Worm (Caenorhabditis elegans) whole organism, L4/young adult: ENCODE results near the gene abhd-5.2.

Experiments
- W03F9.2 ChIP-seq: fragments of 150-350 bp; optimal IDR thresholded peaks from 2 replicates; lab custom pipeline; 2014; ENCODE audit warnings: missing biosample characterization, missing genetic modification characterization
- dao-5 ChIP-seq: sonication (generic microtip); optimal IDR thresholded peaks from 2 replicates; lab custom pipeline; 2016; ENCODE audit warnings: missing genotype, missing genetic modification characterization, moderate library complexity, missing compliant biosample characterization
- him-1 ChIP-seq: sonication (generic microtip); optimal IDR thresholded peaks from 2 replicates; lab custom pipeline; 2016; ENCODE audit warnings: missing genotype, missing genetic modification reagents, missing genetic modification characterization, missing compliant biosample characterization

DNA sequence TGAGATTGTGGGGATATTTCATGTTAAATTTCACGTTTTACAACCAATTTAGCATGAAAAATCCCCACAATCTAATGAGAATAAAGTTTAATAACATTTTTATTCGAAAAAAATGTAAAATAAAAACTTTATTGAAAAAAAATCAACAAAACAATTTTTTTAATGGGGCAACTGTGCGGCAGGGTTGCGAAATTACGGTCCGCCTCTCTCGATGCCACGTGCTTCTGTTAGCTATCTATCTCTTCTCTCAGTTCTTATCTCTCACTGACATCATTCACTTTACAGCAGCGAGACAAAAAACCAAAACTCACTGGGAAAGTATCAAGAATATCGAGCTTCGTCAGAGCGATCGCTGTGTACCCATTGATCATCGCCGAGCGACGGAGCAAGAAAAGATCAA, 23.9 kb upstream of the abhd-5.2 start:
- TF ChIP-seq him-1 (tag; lab: Kevin White, UChicago) (no peak), dao-5 (no peak), W03F9.2 (tag; lab: Kevin White, UChicago) (no peak)
